Worm (Caenorhabditis elegans): Measurements from ENCODE around the gene srd-48.

srd-48 gene

DNA sequence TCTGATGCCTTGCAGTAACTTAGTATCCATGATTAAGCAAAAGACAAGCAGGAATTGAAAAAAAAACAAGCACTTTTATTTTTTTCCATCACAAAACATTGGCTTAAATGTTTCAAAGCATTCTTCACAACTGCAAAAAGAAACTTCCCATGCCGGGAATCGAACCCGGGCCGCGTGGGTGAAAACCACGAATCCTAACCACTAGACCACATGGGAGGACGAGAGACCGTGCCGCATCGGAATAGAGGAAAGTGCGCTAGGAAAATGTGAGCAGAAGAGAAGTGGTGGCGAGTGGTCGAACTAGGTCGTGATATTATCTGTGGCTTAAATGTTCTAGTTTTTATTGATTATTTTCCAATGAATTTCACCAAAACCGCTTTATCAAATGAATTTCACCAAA is 31.6 kb downstream of the srd-48 start (continued):
- TF ChIP-seq zip-5 (tag; optimal IDR thresholded peaks at IDR 0.05) (no peak), ceh-24 (tag; optimal IDR thresholded peaks at IDR 0.05) (no peak), pag-3 (tag; optimal IDR thresholded peaks at IDR 0.05; ENCODE audit: borderline replicate concordance) (no peak), fkh-10 (GFP tag; optimal IDR thresholded peaks at IDR 0.05) (peak; percentile 56), tbx-2 (tag; optimal IDR thresholded peaks at IDR 0.05) (peak; percentile 44), ceh-14 (tag; optimal IDR thresholded peaks at IDR 0.05) (no peak), pqm-1 (tag; optimal IDR thresholded peaks at IDR 0.05) (no peak), rnt-1 (tag; optimal IDR thresholded peaks at IDR 0.05) (peak; percentile 53), unc-55 (GFP tag; optimal IDR thresholded peaks at IDR 0.05) (no peak), hlh-15 (tag; optimal IDR thresholded peaks at IDR 0.05) (no peak), lin-11 (tag; optimal IDR thresholded peaks at IDR 0.05) (peak; percentile 47), ama-1 (optimal IDR thresholded peaks at IDR 0.05) (no peak), nhr-232 (tag; optimal IDR thresholded peaks at IDR 0.05) (peak; percentile 43), elt-2 (tag; optimal IDR thresholded peaks at IDR 0.05) (peak; percentile 67), pat-9 (tag; optimal IDR thresholded peaks at IDR 0.05) (peak; percentile 66), sox-2 (GFP tag; IDR thresholded peaks at IDR 0.05) (peak; percentile 33; the same call in 1 of the 2 replicates), ttx-3 (tag; optimal IDR thresholded peaks at IDR 0.05) (peak; percentile 57), ceh-45 (GFP tag; IDR thresholded peaks at IDR 0.05) (no peak), unc-42 (tag; optimal IDR thresholded peaks at IDR 0.05) (no peak), F13H6.1 (tag; optimal IDR thresholded peaks at IDR 0.05) (no peak), ceh-48 (tag; optimal IDR thresholded peaks at IDR 0.05) (peak; percentile 27), madf-2 (tag; optimal IDR thresholded peaks at IDR 0.05) (no peak), syd-9 (tag; optimal IDR thresholded peaks at IDR 0.05) (peak; percentile 65), ets-4 (tag; optimal IDR thresholded peaks at IDR 0.05) (no peak), sox-4 (tag; optimal IDR thresholded peaks at IDR 0.05) (peak; percentile 40), npax-4 (tag; optimal IDR thresholded peaks at IDR 0.05) (peak; percentile 15), dmd-4 (tag; optimal IDR thresholded peaks at IDR 0.05; ENCODE audit: borderline replicate concordance) (no peak), K02D7.2 (tag; optimal IDR thresholded peaks at IDR 0.05) (peak; percentile 26), fkh-6 (tag; optimal IDR thresholded peaks at IDR 0.05) (no peak), mec-3 (tag; optimal IDR thresholded peaks at IDR 0.05; ENCODE audit: borderline replicate concordance) (no peak), dve-1 (tag; optimal IDR thresholded peaks at IDR 0.05) (no peak), hlh-6 (tag; optimal IDR thresholded peaks at IDR 0.05) (peak; percentile 61), tbx-7 (tag; optimal IDR thresholded peaks at IDR 0.05) (no peak), unc-3 (GFP tag; conservative IDR thresholded peaks at IDR 0.05) (no peak), unc-3 (tag; optimal IDR thresholded peaks at IDR 0.05) (peak; percentile 34)

ce11 chrX:12371321-12371720 is 35.4 kb downstream of the srd-48 start, which contains the start of gene rif-1.2:
Gene rif-1.2, minus strand, starts transcription at chrX:12371421.
- TF ChIP-seq K09A11.1 (tag; optimal IDR thresholded peaks at IDR 0.05; ENCODE audit: insufficient read depth) (no peak), ceh-2 (tag; optimal IDR thresholded peaks at IDR 0.05) (no peak), ceh-9 (tag; optimal IDR thresholded peaks at IDR 0.05) (no peak), ceh-14 (tag; optimal IDR thresholded peaks at IDR 0.05) (no peak), ztf-16 (tag; optimal IDR thresholded peaks at IDR 0.05) (no peak), pax-1 (tag; optimal IDR thresholded peaks at IDR 0.05) (no peak), lin-11 (tag; optimal IDR thresholded peaks at IDR 0.05) (no peak)

ce11 chrX:12375783-12376182 is 39.9 kb downstream of the srd-48 start:
- TF ChIP-seq elt-2 (tag; optimal IDR thresholded peaks at IDR 0.05), result no peak
- TF ChIP-seq unc-42 (tag; optimal IDR thresholded peaks at IDR 0.05), result no peak
- TF ChIP-seq ceh-45 (GFP tag; IDR thresholded peaks at IDR 0.05), result no peak
- no peak for TF ChIP-seq pax-1 (tag; optimal IDR thresholded peaks at IDR 0.05)
- no peak for TF ChIP-seq ceh-14 (tag; optimal IDR thresholded peaks at IDR 0.05)
- no peak for TF ChIP-seq ama-1 (optimal IDR thresholded peaks at IDR 0.05)

Measured in whole organism, late embryonic.